Fruit fly (Drosophila melanogaster) whole organism, pupa: ENCODE results near the gene CG33298.

Experiments used
- CG13204 ChIP-seq: fragments of 200-800 bp; sonication (Bioruptor generic); optimal IDR thresholded peaks from 2 replicates; lab custom pipeline; 2018; ENCODE audit warnings: missing biosample characterization, mild to moderate bottlenecking, missing genetic modification characterization, moderate library complexity
- CG14655 ChIP-seq: fragments of 200-800 bp; sonication (Bioruptor generic); optimal IDR thresholded peaks from 3 replicates; lab custom pipeline; 2017; ENCODE audit warnings: mild to moderate bottlenecking, missing biosample characterization, missing genetic modification reagents, missing genetic modification characterization
- CG9948 ChIP-seq: fragments of 200-800 bp; sonication (Bioruptor generic); optimal IDR thresholded peaks from 2 replicates; lab custom pipeline; 2018; ENCODE audit warnings: missing biosample characterization, mild to moderate bottlenecking, missing genetic modification characterization, moderate library complexity
- gl ChIP-seq: fragments of 200-800 bp; sonication (Bioruptor generic); optimal IDR thresholded peaks from 2 replicates; lab custom pipeline; 2018; ENCODE audit warnings: missing biosample characterization, mild to moderate bottlenecking, missing genetic modification characterization

DNA sequence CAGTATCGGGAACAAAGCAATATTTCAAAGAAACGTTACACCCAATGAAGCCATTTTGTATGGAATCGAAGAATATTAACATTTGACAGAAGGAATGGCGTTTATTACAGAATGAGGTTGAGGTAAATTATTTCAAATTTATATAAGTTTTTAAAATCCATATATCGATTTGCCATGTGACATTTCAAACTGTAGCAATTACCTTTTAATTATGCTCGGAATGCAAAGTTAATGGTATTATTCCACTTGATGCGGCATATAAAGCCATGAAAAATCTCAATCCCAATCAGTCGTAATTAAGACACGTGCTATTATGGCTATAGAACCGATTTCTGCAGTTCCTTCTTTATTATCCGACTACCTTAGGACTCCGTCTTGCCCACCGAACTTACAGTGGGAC lies 32.9 kb downstream of the CG33298 start, which contains the start of gene CG31883:
- TF ChIP-seq CG9948 (tag; lab: Kevin White, UChicago) (no peak), gl (no peak), CG14655 (GFP tag; lab: Kevin White, UChicago) (no peak), CG13204 (GFP tag; lab: Kevin White, UChicago) (no peak)
